Fruit fly (Drosophila melanogaster): ENCODE results near the gene her.

DNA sequence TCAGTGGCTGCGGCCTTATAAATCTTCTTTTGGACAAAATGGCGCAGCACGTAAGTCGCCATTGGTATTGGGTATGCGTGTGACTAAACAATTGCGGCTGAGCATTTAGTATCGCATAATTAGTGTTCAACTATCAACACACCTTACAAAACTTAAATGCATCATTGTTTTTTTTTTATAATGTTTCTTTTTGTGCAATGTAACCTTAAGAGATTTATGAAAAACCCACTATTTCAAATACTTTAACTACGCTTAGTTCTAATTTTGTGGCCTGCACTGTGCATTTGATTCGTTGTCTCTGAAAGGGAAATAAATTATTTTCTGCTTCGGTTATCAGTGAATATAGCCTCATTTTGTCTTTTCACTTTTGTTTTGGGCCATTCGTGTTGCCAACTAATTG lies 33.0 kb upstream of the her start:
- TF ChIP-seq CG8478 (optimal IDR thresholded peaks at IDR 0.05) (no peak), CTCF (optimal IDR thresholded peaks at IDR 0.05) (no peak)

Data from S2 (cell line).